Fruit fly (Drosophila melanogaster) whole organism, prepupa: ENCODE data around the gene pps.

Experiments used
- CG8319 ChIP-seq: fragments of 200-800 bp; sonication (Bioruptor generic); optimal IDR thresholded peaks from 3 replicates; lab custom pipeline; 2016; ENCODE audit warnings: missing biosample characterization, missing genetic modification characterization
- CG8632 ChIP-seq: fragments of 200-800 bp; sonication (Bioruptor generic); optimal IDR thresholded peaks from 3 replicates; lab custom pipeline; 2016; ENCODE audit warnings: missing biosample characterization, missing genetic modification characterization
- Eip78C ChIP-seq: fragments of 200-800 bp; sonication (Bioruptor generic); peaks from one replicate; lab custom pipeline; 2016; ENCODE audit warnings: missing biosample characterization, missing genetic modification characterization

DNA sequence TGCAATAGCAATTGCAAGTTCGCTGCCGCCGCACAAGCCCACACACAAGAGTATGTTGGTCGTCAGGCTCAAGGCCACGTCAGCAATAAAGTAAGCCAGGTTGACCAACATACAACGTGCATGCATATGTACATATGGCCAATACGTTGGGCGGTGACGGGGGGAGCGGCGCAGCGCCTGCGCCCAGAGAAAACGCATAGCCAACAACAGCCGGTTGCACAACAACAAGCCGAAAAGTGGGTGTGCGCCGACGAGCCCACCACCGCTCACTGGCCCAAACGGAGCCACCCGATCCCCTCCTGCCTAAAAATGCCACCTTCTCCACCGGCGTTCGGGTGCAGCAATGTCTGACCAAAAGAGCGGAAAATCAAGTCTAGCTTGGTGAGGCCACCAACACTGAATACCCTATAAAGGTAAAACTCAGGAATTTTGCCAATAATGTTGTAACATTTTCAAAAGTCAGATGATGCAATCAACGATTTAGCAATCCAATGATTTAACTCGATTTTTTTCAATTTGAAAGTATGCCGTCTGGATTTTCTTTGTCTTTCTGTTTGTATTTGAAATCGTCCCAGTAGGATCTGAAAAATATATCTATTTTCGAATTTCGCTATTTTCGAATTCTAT is 38.4 kb downstream of the pps start, which contains the start of gene CG5509:
- no peak for TF ChIP-seq CG8319
- no peak for TF ChIP-seq CG8632
- TF ChIP-seq Eip78C (GFP tag; lab: Kevin White, UChicago), result peak; percentile 22
